Fruit fly (Drosophila melanogaster) whole organism, prepupa: ENCODE data around the gene CG5282.
A peak's percentile ranks its signal among the peaks of the same experiment; 100 is the strongest.

Experiments used
- Blimp-1 ChIP-seq: fragments of 200-800 bp; sonication (Bioruptor generic); optimal IDR thresholded peaks from 3 replicates; lab custom pipeline; 2017; ENCODE audit warnings: missing biosample characterization, missing genetic modification characterization, mild to moderate bottlenecking, moderate library complexity, missing genetic modification reagents
- CG10631 ChIP-seq: fragments of 200-800 bp; sonication (Bioruptor generic); optimal IDR thresholded peaks from 2 replicates; lab custom pipeline; 2016; ENCODE audit warnings: missing biosample characterization, missing genetic modification characterization
- CG10669 ChIP-seq: fragments of 200-800 bp; sonication (Bioruptor generic); optimal IDR thresholded peaks from 3 replicates; lab custom pipeline; 2018; ENCODE audit warnings: missing biosample characterization, mild to moderate bottlenecking, missing genetic modification characterization, moderate library complexity
- CG11294 ChIP-seq: fragments of 200-800 bp; sonication (Bioruptor generic); IDR thresholded peaks from 2 replicates; pipeline ENCODE4 v1.3.6; 2022; ENCODE audit warnings: missing biosample characterization, missing genetic modification characterization
- CG11902 ChIP-seq: fragments of 200-800 bp; sonication (Bioruptor generic); optimal IDR thresholded peaks from 3 replicates; lab custom pipeline; 2016; ENCODE audit warnings: missing biosample characterization, missing genetic modification characterization
- CG15336 ChIP-seq: fragments of 200-800 bp; sonication (Bioruptor generic); IDR thresholded peaks from 2 replicates; pipeline ENCODE4 v1.3.6; 2022; ENCODE audit warnings: missing biosample characterization, missing genetic modification characterization
- CG3032 ChIP-seq: fragments of 200-800 bp; optimal IDR thresholded peaks from 2 replicates; lab custom pipeline; 2019; ENCODE audit warnings: missing biosample characterization, mild to moderate bottlenecking, missing genetic modification characterization, moderate library complexity
- CG32006 ChIP-seq: fragments of 200-800 bp; sonication (Bioruptor generic); optimal IDR thresholded peaks from 3 replicates; lab custom pipeline; 2017; ENCODE audit warnings: missing biosample characterization, mild to moderate bottlenecking, missing genetic modification characterization
- CG34406 ChIP-seq: fragments of 200-800 bp; sonication (Bioruptor generic); optimal IDR thresholded peaks from 3 replicates; lab custom pipeline; 2016; ENCODE audit warnings: missing biosample characterization, missing genetic modification characterization
- CG3919 ChIP-seq: fragments of 200-800 bp; sonication (Bioruptor generic); optimal IDR thresholded peaks from 3 replicates; lab custom pipeline; 2016; ENCODE audit warnings: missing biosample characterization, missing genetic modification characterization
- CG4318 ChIP-seq: fragments of 200-800 bp; sonication (Bioruptor generic); optimal IDR thresholded peaks from 3 replicates; lab custom pipeline; 2017; ENCODE audit warnings: missing biosample characterization, mild to moderate bottlenecking, missing genetic modification characterization
- CG6163 ChIP-seq: fragments of 200-800 bp; sonication (Bioruptor generic); IDR thresholded peaks from 3 replicates; pipeline ENCODE4 v1.3.6; 2022; ENCODE audit warnings: missing biosample characterization, missing genetic modification characterization
- CG6276 ChIP-seq: fragments of 200-800 bp; sonication (Bioruptor generic); optimal IDR thresholded peaks from 2 replicates; lab custom pipeline; 2017; ENCODE audit warnings: missing biosample characterization, mild to moderate bottlenecking, missing genetic modification characterization
- CG6792 ChIP-seq: fragments of 200-800 bp; sonication (Bioruptor generic); optimal IDR thresholded peaks from 3 replicates; lab custom pipeline; 2016; ENCODE audit warnings: missing biosample characterization, missing genetic modification characterization
- CG6808 ChIP-seq: fragments of 200-800 bp; sonication (Bioruptor generic); optimal IDR thresholded peaks from 3 replicates; lab custom pipeline; 2017; ENCODE audit warnings: missing biosample characterization, missing genetic modification characterization, mild to moderate bottlenecking, moderate library complexity, missing genetic modification reagents
- CG6854 ChIP-seq: fragments of 200-800 bp; sonication (Bioruptor generic); optimal IDR thresholded peaks from 2 replicates; lab custom pipeline; 2017; ENCODE audit warnings: missing biosample characterization, mild to moderate bottlenecking, missing genetic modification characterization
- CG7368 ChIP-seq: fragments of 200-800 bp; sonication (Bioruptor generic); optimal IDR thresholded peaks from 3 replicates; lab custom pipeline; 2016; ENCODE audit warnings: missing biosample characterization, missing genetic modification characterization
- CG8119 ChIP-seq: fragments of 200-800 bp; sonication (Bioruptor generic); IDR thresholded peaks from 3 replicates; pipeline ENCODE4 v1.3.6; 2022; ENCODE audit warnings: missing biosample characterization, missing genetic modification characterization
- CG8319 ChIP-seq: fragments of 200-800 bp; sonication (Bioruptor generic); optimal IDR thresholded peaks from 3 replicates; lab custom pipeline; 2016; ENCODE audit warnings: missing biosample characterization, missing genetic modification characterization
- CG8632 ChIP-seq: fragments of 200-800 bp; sonication (Bioruptor generic); optimal IDR thresholded peaks from 3 replicates; lab custom pipeline; 2016; ENCODE audit warnings: missing biosample characterization, missing genetic modification characterization
- CG9139 ChIP-seq: fragments of 200-800 bp; sonication (Bioruptor generic); optimal IDR thresholded peaks from 3 replicates; lab custom pipeline; 2017; ENCODE audit warnings: missing biosample characterization, mild to moderate bottlenecking, missing genetic modification characterization
- Eip75B ChIP-seq: fragments of 200-800 bp; sonication (Bioruptor generic); optimal IDR thresholded peaks from 3 replicates; lab custom pipeline; 2016; ENCODE audit warnings: missing biosample characterization, missing genetic modification characterization
- Eip78C ChIP-seq: fragments of 200-800 bp; sonication (Bioruptor generic); peaks from one replicate; lab custom pipeline; 2016; ENCODE audit warnings: missing biosample characterization, missing genetic modification characterization
- Gug ChIP-seq: fragments of 200-800 bp; sonication (Bioruptor generic); IDR thresholded peaks from 2 replicates; pipeline ENCODE4 v1.3.6; 2022; ENCODE audit warnings: missing biosample characterization, missing genetic modification characterization
- Hr38 ChIP-seq: sonication (Bioruptor generic); optimal IDR thresholded peaks from 2 replicates; lab custom pipeline; 2016; ENCODE audit warnings: missing biosample characterization, missing genetic modification characterization
- Hr4 ChIP-seq: fragments of 200-800 bp; sonication (Bioruptor generic); optimal IDR thresholded peaks from 3 replicates; lab custom pipeline; 2016; ENCODE audit warnings: missing biosample characterization, missing genetic modification characterization
- Lpt ChIP-seq: fragments of 200-800 bp; sonication (Bioruptor generic); optimal IDR thresholded peaks from 3 replicates; lab custom pipeline; 2016; ENCODE audit warnings: missing biosample characterization, missing genetic modification characterization
- Met ChIP-seq: fragments of 200-800 bp; sonication (Bioruptor generic); optimal IDR thresholded peaks from 3 replicates; lab custom pipeline; 2016; ENCODE audit warnings: missing biosample characterization, missing genetic modification characterization
- Smox ChIP-seq: fragments of 200-800 bp; sonication (Bioruptor generic); optimal IDR thresholded peaks from 3 replicates; lab custom pipeline; 2016; ENCODE audit warnings: missing biosample characterization, missing genetic modification characterization
- Sox14 ChIP-seq: fragments of 200-800 bp; sonication (Bioruptor generic); optimal IDR thresholded peaks from 3 replicates; lab custom pipeline; 2016; ENCODE audit warnings: missing biosample characterization, missing genetic modification characterization
- Sox15 ChIP-seq: fragments of 200-800 bp; sonication (Bioruptor generic); optimal IDR thresholded peaks from 3 replicates; lab custom pipeline; 2016; ENCODE audit warnings: missing biosample characterization, missing genetic modification characterization
- achi ChIP-seq: fragments of 200-800 bp; sonication (Bioruptor generic); optimal IDR thresholded peaks from 3 replicates; lab custom pipeline; 2016; ENCODE audit warnings: missing biosample characterization, missing genetic modification characterization
- cyc ChIP-seq: fragments of 200-800 bp; sonication (Bioruptor generic); optimal IDR thresholded peaks from 3 replicates; lab custom pipeline; 2016; ENCODE audit warnings: missing biosample characterization, missing genetic modification characterization
- dac ChIP-seq: fragments of 200-800 bp; sonication (Bioruptor generic); optimal IDR thresholded peaks from 2 replicates; lab custom pipeline; 2017; ENCODE audit warnings: missing biosample characterization, mild to moderate bottlenecking, missing genetic modification characterization
- dsx ChIP-seq: fragments of 200-800 bp; optimal IDR thresholded peaks from 3 replicates; lab custom pipeline; 2019; ENCODE audit warnings: missing biosample characterization, mild to moderate bottlenecking, missing genetic modification characterization, moderate library complexity; ENCODE audit not compliant: poor library complexity, severe bottlenecking
- eg ChIP-seq: fragments of 200-800 bp; sonication (Bioruptor generic); IDR thresholded peaks from 3 replicates; pipeline ENCODE4 v1.3.6; 2022; ENCODE audit warnings: missing biosample characterization, missing genetic modification characterization
- esn ChIP-seq: fragments of 200-800 bp; sonication (Bioruptor generic); optimal IDR thresholded peaks from 2 replicates; lab custom pipeline; 2016; ENCODE audit warnings: missing biosample characterization, mild to moderate bottlenecking, missing genetic modification characterization, moderate library complexity
- fd59A ChIP-seq: fragments of 200-800 bp; sonication (Bioruptor generic); optimal IDR thresholded peaks from 2 replicates; lab custom pipeline; 2017; ENCODE audit warnings: missing biosample characterization, mild to moderate bottlenecking, missing genetic modification characterization, missing genetic modification reagents
- fkh ChIP-seq: fragments of 200-800 bp; sonication (Bioruptor generic); optimal IDR thresholded peaks from 3 replicates; lab custom pipeline; 2017; ENCODE audit warnings: missing biosample characterization, mild to moderate bottlenecking, missing genetic modification characterization, moderate library complexity
- lz ChIP-seq: fragments of 200-800 bp; sonication (Bioruptor generic); optimal IDR thresholded peaks from 3 replicates; lab custom pipeline; 2016; ENCODE audit warnings: missing biosample characterization, missing genetic modification characterization
- net ChIP-seq: fragments of 200-800 bp; sonication (Bioruptor generic); optimal IDR thresholded peaks from 3 replicates; lab custom pipeline; 2016; ENCODE audit warnings: missing biosample characterization, missing genetic modification characterization
- pdm3 ChIP-seq: fragments of 200-800 bp; sonication (Bioruptor generic); optimal IDR thresholded peaks from 3 replicates; lab custom pipeline; 2016; ENCODE audit warnings: missing biosample characterization, missing genetic modification characterization
- spab ChIP-seq: fragments of 200-800 bp; sonication (Bioruptor generic); optimal IDR thresholded peaks from 2 replicates; lab custom pipeline; 2017; ENCODE audit warnings: missing biosample characterization, mild to moderate bottlenecking, missing genetic modification characterization, missing genetic modification reagents
- ss ChIP-seq, 2 experiments: fragments of 200-800 bp; sonication (Bioruptor generic); optimal IDR thresholded peaks; 2 replicates in 1 of 2; 3 replicates in 1 of 2; lab custom pipeline; 2017 to 2018; ENCODE audit warnings: mild to moderate bottlenecking in 2 of 2, missing biosample characterization in 2 of 2, missing genetic modification characterization in 2 of 2, moderate library complexity in 1 of 2
- vri ChIP-seq: fragments of 200-800 bp; sonication (Bioruptor generic); optimal IDR thresholded peaks from 3 replicates; lab custom pipeline; 2016; ENCODE audit warnings: missing biosample characterization, mild to moderate bottlenecking, missing genetic modification characterization

The CG5282 gene

DNA sequence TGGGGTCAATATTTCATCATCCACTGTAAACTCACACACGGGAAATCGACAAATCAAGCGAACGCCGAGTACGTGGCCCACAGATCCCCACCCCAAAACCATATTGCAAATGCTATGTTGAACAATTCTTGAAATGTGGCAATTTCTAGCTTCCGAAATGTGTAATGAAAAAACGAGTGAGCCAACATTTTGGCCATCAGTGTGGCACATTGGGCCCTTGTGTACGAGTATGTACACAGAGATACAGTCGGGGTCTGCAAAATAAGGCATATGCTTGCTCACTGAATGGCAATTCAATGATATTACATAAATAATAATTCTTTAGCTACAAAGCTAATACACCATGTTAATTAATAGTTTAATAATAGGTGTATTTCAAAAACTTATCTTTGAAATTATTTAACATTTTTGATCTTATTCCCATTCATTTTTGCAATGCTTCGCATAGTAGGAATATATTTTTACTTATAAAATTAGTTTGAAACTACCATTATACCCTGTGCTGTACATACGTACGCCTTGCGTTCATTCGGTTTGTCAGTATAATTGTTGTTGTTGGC is 26.2 kb downstream of the CG5282 start (continued):
- TF ChIP-seq CG32006 (peak; percentile 96), spab (peak; percentile 89), Eip75B (GFP tag; lab: Kevin White, UChicago) (peak; percentile 90), CG10631 (GFP tag; lab: Kevin White, UChicago) (peak; percentile 91), net (GFP tag; lab: Kevin White, UChicago) (peak; percentile 95), CG6163 (GFP tag; lab: Robert Waterston, UW) (peak; percentile 84), Hr38 (peak; percentile 60), ss (GFP tag; optimal IDR thresholded peaks at IDR 0.05; lab: Kevin White, UChicago) (peak; percentile 81 to 83), dac (GFP tag; lab: Kevin White, UChicago) (peak; percentile 79), CG3919 (GFP tag; lab: Kevin White, UChicago) (peak; percentile 93), vri (GFP tag; lab: Kevin White, UChicago) (peak; percentile 88), CG9139 (peak; percentile 78), Sox15 (GFP tag; lab: Kevin White, UChicago) (peak; percentile 86), CG34406 (GFP tag; lab: Kevin White, UChicago) (peak; percentile 94), pdm3 (peak; percentile 94), CG7368 (peak; percentile 83), dsx (GFP tag; lab: Kevin White, UChicago) (peak; percentile 86), CG8632 (GFP tag; lab: Kevin White, UChicago) (peak; percentile 91), CG11294 (GFP tag; lab: Robert Waterston, UW) (peak; percentile 83), CG6792 (GFP tag; lab: Kevin White, UChicago) (peak; percentile 92), CG3032 (tag; lab: Kevin White, UChicago) (peak; percentile 90), lz (GFP tag; lab: Kevin White, UChicago) (peak; percentile 90), Smox (GFP tag; lab: Kevin White, UChicago) (peak; percentile 92), achi (GFP tag; lab: Kevin White, UChicago) (peak; percentile 92), Eip78C (peak; percentile 99), CG15336 (peak; percentile 92), Blimp-1 (GFP tag; lab: Kevin White, UChicago) (peak; percentile 75), Lpt (GFP tag; lab: Kevin White, UChicago) (peak; percentile 90), fd59A (peak; percentile 84)

- TF ChIP-seq CG10669 = peak; percentile 70
- TF ChIP-seq CG3919 (GFP tag; lab: Kevin White, UChicago) = peak; percentile 84
- TF ChIP-seq CG6854 (GFP tag; lab: Kevin White, UChicago) = peak; percentile 2
- peak; percentile 74 for TF ChIP-seq CG7368
- peak; percentile 79 for TF ChIP-seq esn
- peak; percentile 62 for TF ChIP-seq fkh (GFP tag; lab: Kevin White, UChicago)
- TF ChIP-seq CG34406 (GFP tag; lab: Kevin White, UChicago) = peak; percentile 80
- peak; percentile 88 for TF ChIP-seq Hr4 (GFP tag; lab: Kevin White, UChicago)
- TF ChIP-seq eg = peak; percentile 77
- peak; percentile 77 for TF ChIP-seq Sox14
- peak; percentile 76 for TF ChIP-seq CG8119 (GFP tag; lab: Robert Waterston, UW)
- peak; percentile 85 for TF ChIP-seq CG15336
- TF ChIP-seq Smox (GFP tag; lab: Kevin White, UChicago) = peak; percentile 75
- peak; percentile 82 for TF ChIP-seq CG10631 (GFP tag; lab: Kevin White, UChicago)
- peak; percentile 76 for TF ChIP-seq Met (GFP tag; lab: Kevin White, UChicago)
- TF ChIP-seq Gug (GFP tag; lab: Robert Waterston, UW) = peak; percentile 52; the same call in 1 of the 2 replicates
- peak; percentile 65 for TF ChIP-seq CG6808 (GFP tag; lab: Kevin White, UChicago)
- peak; percentile 67 for TF ChIP-seq dsx (GFP tag; lab: Kevin White, UChicago)
- TF ChIP-seq CG32006 = peak; percentile 95
- peak; percentile 95 for TF ChIP-seq Eip78C
- peak; percentile 84 for TF ChIP-seq CG6276 (GFP tag; lab: Kevin White, UChicago)
- peak; percentile 59 for TF ChIP-seq cyc (GFP tag; lab: Kevin White, UChicago)
- TF ChIP-seq spab = peak; percentile 71
- no peak for TF ChIP-seq Blimp-1 (GFP tag; lab: Kevin White, UChicago)
- TF ChIP-seq CG9139 = peak; percentile 12
- TF ChIP-seq CG11902 (GFP tag; lab: Kevin White, UChicago) = peak; percentile 62
- peak; percentile 78 for TF ChIP-seq CG6792 (GFP tag; lab: Kevin White, UChicago)
- peak; percentile 88 for TF ChIP-seq CG4318 (GFP tag; lab: Kevin White, UChicago)
- peak; percentile 69 for TF ChIP-seq CG8319 (GFP tag; lab: Kevin White, UChicago)
These were observed 27.3 kb downstream of the CG5282 start for dm6 chr3L:20398243-20399222.
